Worm (Caenorhabditis elegans): ENCODE measurements around the gene ppk-2.

DNA sequence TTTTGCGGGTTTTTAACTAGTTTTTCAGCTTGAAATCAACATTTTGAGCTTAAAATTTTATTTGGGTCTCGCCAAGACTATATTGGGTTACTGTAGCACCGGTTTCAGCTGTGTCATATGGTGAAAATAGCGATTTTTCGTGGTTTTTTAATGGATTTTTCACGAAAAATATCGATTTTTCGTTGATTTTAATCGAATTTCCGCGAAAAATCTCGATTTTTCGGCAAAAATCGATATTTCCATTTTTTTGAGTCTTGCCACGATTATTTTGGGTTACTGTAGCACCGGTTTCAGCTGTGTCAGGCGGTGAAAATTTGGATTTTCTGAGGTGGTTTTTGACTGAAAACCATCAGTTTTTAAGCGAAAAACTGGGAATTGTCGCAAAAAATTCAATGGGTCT lies 13.2 kb downstream of the ppk-2 start:
- no peak for TF ChIP-seq sptf-1 (tag; optimal IDR thresholded peaks at IDR 0.05)
- TF ChIP-seq elt-3 (tag; optimal IDR thresholded peaks at IDR 0.05) = no peak
- no peak for TF ChIP-seq rnt-1 (tag; optimal IDR thresholded peaks at IDR 0.05)
- TF ChIP-seq ceh-82 (tag; optimal IDR thresholded peaks at IDR 0.05) = no peak
- no peak for TF ChIP-seq nhr-237 (tag; optimal IDR thresholded peaks at IDR 0.05)

Data from whole organism, L1 larva.